Fruit fly (Drosophila melanogaster) whole organism, embryonic: ENCODE measurements around the gene Pdxk.

Source experiments
- Ada2b ChIP-seq: fragments of 200-800 bp; sonication (Bioruptor generic); IDR thresholded peaks from 2 replicates; pipeline ENCODE4 v1.3.6; 2022; ENCODE audit warnings: missing biosample characterization, missing genetic modification characterization
- Asciz ChIP-seq: fragments of 200-800 bp; sonication (Bioruptor generic); optimal IDR thresholded peaks from 2 replicates; lab custom pipeline; 2017; ENCODE audit warnings: missing biosample characterization, mild to moderate bottlenecking, missing genetic modification characterization, missing genetic modification reagents
- Atf-2 ChIP-seq: fragments of 200-800 bp; sonication (Bioruptor generic); optimal IDR thresholded peaks from 2 replicates; lab custom pipeline; 2016; ENCODE audit warnings: missing biosample characterization, missing genetic modification characterization
- Atf3 ChIP-seq: fragments of 200-800 bp; sonication (Bioruptor generic); optimal IDR thresholded peaks from 3 replicates; lab custom pipeline; 2016; ENCODE audit warnings: missing biosample characterization, missing genetic modification characterization
- CG10147 ChIP-seq: fragments of 200-800 bp; sonication (Bioruptor generic); optimal IDR thresholded peaks from 2 replicates; lab custom pipeline; 2019; ENCODE audit warnings: missing biosample characterization, mild to moderate bottlenecking, missing genetic modification characterization, moderate library complexity
- CG10654 ChIP-seq: fragments of 200-800 bp; sonication (Bioruptor generic); optimal IDR thresholded peaks from 2 replicates; lab custom pipeline; 2016; ENCODE audit warnings: missing biosample characterization, missing genetic modification characterization
- CG11093 ChIP-seq: fragments of 200-800 bp; sonication (Bioruptor generic); IDR thresholded peaks from 3 replicates; pipeline ENCODE4 v1.3.6; 2022; ENCODE audit warnings: missing biosample characterization, missing genetic modification characterization
- CG12744 ChIP-seq: fragments of 200-800 bp; sonication (Bioruptor generic); optimal IDR thresholded peaks from 2 replicates; lab custom pipeline; 2016; ENCODE audit warnings: missing biosample characterization, missing genetic modification characterization
- CG13123 ChIP-seq: fragments of 200-800 bp; sonication (Bioruptor generic); optimal IDR thresholded peaks from 2 replicates; lab custom pipeline; 2016; ENCODE audit warnings: missing biosample characterization, missing genetic modification characterization
- CG14710 ChIP-seq: fragments of 200-800 bp; sonication (Bioruptor generic); optimal IDR thresholded peaks from 3 replicates; lab custom pipeline; 2019; ENCODE audit warnings: missing biosample characterization, mild to moderate bottlenecking, missing genetic modification characterization, moderate library complexity
- CG1529 ChIP-seq: fragments of 200-800 bp; sonication (Bioruptor generic); optimal IDR thresholded peaks from 3 replicates; lab custom pipeline; 2018; ENCODE audit warnings: missing biosample characterization, missing genetic modification characterization
- CG1792 ChIP-seq: fragments of 200-800 bp; sonication (Bioruptor generic); optimal IDR thresholded peaks from 2 replicates; lab custom pipeline; 2016; ENCODE audit warnings: missing biosample characterization, missing genetic modification characterization
- CG2202 ChIP-seq: fragments of 200-800 bp; sonication (Bioruptor generic); optimal IDR thresholded peaks from 2 replicates; lab custom pipeline; 2018; ENCODE audit warnings: missing biosample characterization, mild to moderate bottlenecking, missing genetic modification characterization
- CG2889 ChIP-seq: fragments of 200-800 bp; sonication (Bioruptor generic); IDR thresholded peaks from 3 replicates; pipeline ENCODE4 v1.3.6; 2022; ENCODE audit warnings: missing biosample characterization, missing genetic modification characterization
- CG30431 ChIP-seq: fragments of 200-800 bp; sonication (Bioruptor generic); optimal IDR thresholded peaks from 2 replicates; lab custom pipeline; 2017; ENCODE audit warnings: missing biosample characterization, missing genetic modification characterization
- CG31388 ChIP-seq: fragments of 200-800 bp; sonication (Bioruptor generic); optimal IDR thresholded peaks from 2 replicates; lab custom pipeline; 2016; ENCODE audit warnings: missing biosample characterization, missing genetic modification characterization
- CG34376 ChIP-seq: fragments of 200-800 bp; sonication (Bioruptor generic); optimal IDR thresholded peaks from 2 replicates; lab custom pipeline; 2018; ENCODE audit warnings: missing biosample characterization, mild to moderate bottlenecking, missing genetic modification characterization
- CG3995 ChIP-seq: fragments of 200-800 bp; sonication (Bioruptor generic); optimal IDR thresholded peaks from 3 replicates; lab custom pipeline; 2016; ENCODE audit warnings: missing biosample characterization, missing genetic modification characterization
- CG4404 ChIP-seq: fragments of 200-800 bp; sonication (Bioruptor generic); IDR thresholded peaks from 2 replicates; pipeline ENCODE4 v1.3.6; 2022; ENCODE audit warnings: missing biosample characterization, missing genetic modification characterization
- CG5180 ChIP-seq: fragments of 200-800 bp; sonication (Bioruptor generic); optimal IDR thresholded peaks from 3 replicates; lab custom pipeline; 2017; ENCODE audit warnings: missing biosample characterization, missing genetic modification characterization, mild to moderate bottlenecking, moderate library complexity, missing genetic modification reagents
- CG6813 ChIP-seq: fragments of 200-800 bp; sonication (Bioruptor generic); optimal IDR thresholded peaks from 2 replicates; lab custom pipeline; 2017; ENCODE audit warnings: missing biosample characterization, missing genetic modification characterization, mild to moderate bottlenecking, moderate library complexity, missing genetic modification reagents
- CG8290 ChIP-seq, 3 experiments: fragments of 200-800 bp; sonication (Bioruptor generic); optimal IDR thresholded peaks; 2 replicates each; lab custom pipeline; 2016 to 2019; ENCODE audit warnings: missing biosample characterization in 3 of 3, missing genetic modification characterization in 3 of 3, mild to moderate bottlenecking in 2 of 3, moderate library complexity in 1 of 3
- CG8478 ChIP-seq: fragments of >200 bp; optimal IDR thresholded peaks from 2 replicates; lab custom pipeline; 2018
- Gug ChIP-seq: fragments of 200-800 bp; sonication (Bioruptor generic); IDR thresholded peaks from 4 replicates; pipeline ENCODE4 v1.3.6; 2022; ENCODE audit warnings: missing biosample characterization, missing genetic modification characterization
- HHEX ChIP-seq: fragments of 200-800 bp; sonication (Bioruptor generic); optimal IDR thresholded peaks from 3 replicates; lab custom pipeline; 2017; ENCODE audit warnings: missing biosample characterization, mild to moderate bottlenecking, missing genetic modification characterization, missing genetic modification reagents
- HLH54F ChIP-seq: fragments of 200-800 bp; sonication (Bioruptor generic); optimal IDR thresholded peaks from 3 replicates; lab custom pipeline; 2016; ENCODE audit warnings: missing biosample characterization, missing genetic modification characterization
- Med ChIP-seq: fragments of 200-800 bp; sonication (Bioruptor generic); peaks from one replicate; lab custom pipeline; 2016; ENCODE audit warnings: missing biosample characterization, missing genetic modification characterization, mild to moderate bottlenecking, inconsistent platforms, moderate library complexity
- Meics ChIP-seq: fragments of 200-800 bp; sonication (Bioruptor generic); optimal IDR thresholded peaks from 2 replicates; lab custom pipeline; 2017; ENCODE audit warnings: missing biosample characterization, mild to moderate bottlenecking, missing genetic modification characterization
- Opbp ChIP-seq: fragments of 200-800 bp; sonication (Bioruptor generic); IDR thresholded peaks from 3 replicates; pipeline ENCODE4 v1.3.6; 2022; ENCODE audit warnings: missing biosample characterization, missing genetic modification characterization; ENCODE audit not compliant: partially characterized antibody
- Scr ChIP-seq: fragments of 200-800 bp; sonication (Bioruptor generic); IDR thresholded peaks from 2 replicates; pipeline ENCODE4 v1.3.6; 2022; ENCODE audit warnings: missing biosample characterization, missing genetic modification characterization; ENCODE audit not compliant: partially characterized antibody
- aop ChIP-seq: fragments of 200-800 bp; sonication (Bioruptor generic); IDR thresholded peaks from 2 replicates; pipeline ENCODE4 v1.3.6; 2022; ENCODE audit warnings: missing biosample characterization, missing genetic modification characterization
- cas ChIP-seq: fragments of 200-800 bp; sonication (Bioruptor generic); IDR thresholded peaks from 2 replicates; pipeline ENCODE4 v1.3.6; 2022; ENCODE audit warnings: missing biosample characterization, missing genetic modification characterization
- chif ChIP-seq, 2 experiments: fragments of 200-800 bp; sonication (Bioruptor generic); optimal IDR thresholded peaks; 3 replicates each; lab custom pipeline; 2016; ENCODE audit warnings: missing biosample characterization in 2 of 2, missing genetic modification characterization in 2 of 2
- croc ChIP-seq: fragments of 200-800 bp; sonication (Bioruptor generic); conservative IDR thresholded peaks from 3 replicates; pipeline ENCODE4 v1.3.6; 2022; ENCODE audit warnings: missing biosample characterization, missing genetic modification characterization
- da ChIP-seq: fragments of 200-800 bp; sonication (Bioruptor generic); optimal IDR thresholded peaks from 2 replicates; lab custom pipeline; 2016; ENCODE audit warnings: missing biosample characterization, missing genetic modification characterization
- dysf ChIP-seq: fragments of 200-800 bp; sonication (Bioruptor generic); IDR thresholded peaks from 3 replicates; pipeline ENCODE4 v1.3.6; 2022; ENCODE audit warnings: missing biosample characterization, missing genetic modification characterization
- fru ChIP-seq: fragments of >200 bp; optimal IDR thresholded peaks from 2 replicates; lab custom pipeline; 2017
- gem ChIP-seq: fragments of 200-800 bp; sonication (Bioruptor generic); optimal IDR thresholded peaks from 2 replicates; lab custom pipeline; 2019; ENCODE audit warnings: missing biosample characterization, mild to moderate bottlenecking, missing genetic modification characterization, moderate library complexity
- gfzf ChIP-seq: fragments of 200-800 bp; sonication (Bioruptor generic); optimal IDR thresholded peaks from 2 replicates; lab custom pipeline; 2016; ENCODE audit warnings: missing biosample characterization, mild to moderate bottlenecking, missing genetic modification characterization, moderate library complexity
- ham ChIP-seq: fragments of 200-800 bp; sonication (Bioruptor generic); IDR thresholded peaks from 2 replicates; pipeline ENCODE4 v1.3.6; 2022; ENCODE audit warnings: missing biosample characterization, missing genetic modification characterization
- lmd ChIP-seq: fragments of 200-800 bp; sonication (Bioruptor generic); IDR thresholded peaks from 2 replicates; pipeline ENCODE4 v1.3.6; 2022; ENCODE audit warnings: missing biosample characterization, missing genetic modification characterization
- luna ChIP-seq: fragments of 200-800 bp; sonication (Bioruptor generic); optimal IDR thresholded peaks from 2 replicates; lab custom pipeline; 2016; ENCODE audit warnings: missing biosample characterization, missing genetic modification characterization
- mirr ChIP-seq: fragments of 200-800 bp; sonication (Bioruptor generic); optimal IDR thresholded peaks from 3 replicates; lab custom pipeline; 2018; ENCODE audit warnings: missing biosample characterization, mild to moderate bottlenecking, missing genetic modification characterization
- nmo ChIP-seq: fragments of 200-800 bp; sonication (Bioruptor generic); optimal IDR thresholded peaks from 2 replicates; lab custom pipeline; 2018; ENCODE audit warnings: missing biosample characterization, mild to moderate bottlenecking, missing genetic modification characterization, moderate library complexity
- onecut ChIP-seq: fragments of 200-800 bp; sonication (Bioruptor generic); IDR thresholded peaks from 2 replicates; pipeline ENCODE4 v1.3.6; 2022; ENCODE audit warnings: missing biosample characterization, missing genetic modification characterization
- pnt ChIP-seq: fragments of 200-800 bp; sonication (Bioruptor generic); optimal IDR thresholded peaks from 3 replicates; lab custom pipeline; 2016; ENCODE audit warnings: missing biosample characterization, missing genetic modification characterization
- rib ChIP-seq: fragments of 200-800 bp; sonication (Bioruptor generic); IDR thresholded peaks from 2 replicates; pipeline ENCODE4 v1.3.6; 2022; ENCODE audit warnings: missing biosample characterization, missing genetic modification characterization
- slbo ChIP-seq: fragments of 200-800 bp; sonication (Bioruptor generic); IDR thresholded peaks from 2 replicates; pipeline ENCODE4 v1.3.6; 2022; ENCODE audit warnings: missing biosample characterization, missing genetic modification characterization
- sna ChIP-seq: fragments of 200-800 bp; sonication (Bioruptor generic); IDR thresholded peaks from 2 replicates; pipeline ENCODE4 v1.3.6; 2022; ENCODE audit warnings: missing biosample characterization, missing genetic modification characterization; ENCODE audit not compliant: partially characterized antibody
- ssp ChIP-seq: fragments of 200-800 bp; sonication (Bioruptor generic); IDR thresholded peaks from 2 replicates; pipeline ENCODE4 v1.3.6; 2022; ENCODE audit warnings: missing biosample characterization, missing genetic modification characterization
- tin ChIP-seq: fragments of 200-800 bp; sonication (Bioruptor generic); optimal IDR thresholded peaks from 3 replicates; lab custom pipeline; 2016; ENCODE audit warnings: missing biosample characterization, missing genetic modification characterization

The Pdxk gene

dm6 chr3L:9398435-9398981, 38.4 kb downstream of the Pdxk start (continued):
- TF ChIP-seq gem (tag; lab: Kevin White, UChicago) (peak; percentile 24), dysf (GFP tag; lab: Robert Waterston, UW) (peak; percentile 40; the same call in 1 of the 3 replicates), HLH54F (GFP tag; lab: Kevin White, UChicago) (no peak), CG13123 (GFP tag; lab: Kevin White, UChicago) (no peak), ham (no peak), CG30431 (GFP tag; lab: Kevin White, UChicago) (no peak), onecut (GFP tag; lab: Robert Waterston, UW) (no peak; the same call in 1 of the 2 replicates), rib (GFP tag; lab: Robert Waterston, UW) (no peak), Ada2b (GFP tag; lab: Robert Waterston, UW) (no peak), mirr (no peak), fru (no peak), CG8290 (GFP tag; optimal IDR thresholded peaks at IDR 0.05; lab: Kevin White, UChicago) (no peak), CG8290 (tag; optimal IDR thresholded peaks at IDR 0.05; lab: Kevin White, UChicago) (peak in 1 of 2 experiments; percentile 25), Atf-2 (GFP tag; lab: Kevin White, UChicago) (no peak), sna (no peak), luna (GFP tag; lab: Kevin White, UChicago) (no peak), CG5180 (GFP tag; lab: Kevin White, UChicago) (peak; percentile 18), lmd (peak; percentile 37; the same call in 1 of the 2 replicates), CG14710 (tag; lab: Kevin White, UChicago) (no peak), CG12744 (GFP tag; lab: Kevin White, UChicago) (no peak), slbo (GFP tag; lab: Robert Waterston, UW) (0 out of 2 replicates have a peak, but pooled peaks have one; percentile 20), CG10654 (peak; percentile 1), ssp (GFP tag; lab: Robert Waterston, UW) (no peak), CG1529 (no peak), Asciz (GFP tag; lab: Kevin White, UChicago) (no peak), Scr (GFP tag; lab: Robert Waterston, UW) (no peak), CG1792 (GFP tag; lab: Kevin White, UChicago) (no peak), tin (GFP tag; lab: Kevin White, UChicago) (no peak), HHEX (peak; percentile 16), CG2889 (GFP tag; lab: Robert Waterston, UW) (no peak), Meics (GFP tag; lab: Kevin White, UChicago) (no peak), CG34376 (no peak), CG8478 (no peak), nmo (GFP tag; lab: Kevin White, UChicago) (no peak), aop (GFP tag; lab: Robert Waterston, UW) (no peak), CG2202 (tag; lab: Kevin White, UChicago) (no peak), Atf3 (GFP tag; lab: Kevin White, UChicago) (no peak), chif (GFP tag; optimal IDR thresholded peaks at IDR 0.05; lab: Kevin White, UChicago) (no peak), CG31388 (no peak), CG3995 (GFP tag; lab: Kevin White, UChicago) (no peak), CG11093 (GFP tag; lab: Robert Waterston, UW) (no peak), gfzf (GFP tag; lab: Kevin White, UChicago) (no peak), Med (GFP tag; lab: Kevin White, UChicago) (no peak), CG10147 (GFP tag; lab: Kevin White, UChicago) (no peak), croc (GFP tag; lab: Robert Waterston, UW) (no peak), cas (no peak), CG6813 (GFP tag; lab: Kevin White, UChicago) (no peak), da (GFP tag; lab: Kevin White, UChicago) (no peak), CG4404 (GFP tag; lab: Robert Waterston, UW) (no peak), Gug (0 out of 4 replicates have a peak, but pooled peaks have one; percentile 18), Opbp (GFP tag; lab: Robert Waterston, UW) (0 out of 3 replicates have a peak, but pooled peaks have one; percentile 13), pnt (GFP tag; lab: Kevin White, UChicago) (no peak)
